Fruit fly (Drosophila melanogaster): ENCODE data around the gene path.

dm6 chr3L:9467267-9467666 lies 37.9 kb downstream of the path start:
- no peak for TF ChIP-seq fru (GFP tag; optimal IDR thresholded peaks at IDR 0.05)
- no peak for TF ChIP-seq Hr78 (GFP tag; optimal IDR thresholded peaks at IDR 0.05)
- TF ChIP-seq GATAd (GFP tag; optimal IDR thresholded peaks at IDR 0.05) = no peak
- TF ChIP-seq usp (GFP tag; optimal IDR thresholded peaks at IDR 0.05) = no peak
- no peak for TF ChIP-seq Abd-B (GFP tag; optimal IDR thresholded peaks at IDR 0.05)
- TF ChIP-seq Dif (GFP tag; optimal IDR thresholded peaks at IDR 0.05; ENCODE audit: partially characterized antibody) = no peak
- no peak for TF ChIP-seq N (GFP tag; optimal IDR thresholded peaks at IDR 0.05)
- no peak for TF ChIP-seq h (GFP tag; optimal IDR thresholded peaks at IDR 0.05)
- no peak for TF ChIP-seq ey (GFP tag; optimal IDR thresholded peaks at IDR 0.05)
- no peak for TF ChIP-seq pan (optimal IDR thresholded peaks at IDR 0.05)
- TF ChIP-seq Rel (GFP tag; optimal IDR thresholded peaks at IDR 0.05) = no peak
- TF ChIP-seq Rel (tag; optimal IDR thresholded peaks at IDR 0.05) = no peak

Data from whole organism, wandering third instar larva.